Worm (Caenorhabditis elegans) whole organism, L1 larva: ENCODE data around the gene ehbp-1.

ENCODE experiments used
- alr-1 ChIP-seq: fragments of 200-800 bp; sonication (Bioruptor generic); optimal IDR thresholded peaks from 2 replicates; lab custom pipeline; 2018; ENCODE audit warnings: borderline replicate concordance, mild to moderate bottlenecking, missing genetic modification characterization, missing compliant biosample characterization
- ceh-88 ChIP-seq: fragments of 200-800 bp; sonication (Bioruptor generic); IDR thresholded peaks from 2 replicates; pipeline ENCODE4 v1.3.6; 2022; ENCODE audit warnings: missing genetic modification characterization, missing compliant biosample characterization
- fos-1 ChIP-seq: fragments of 150-350 bp; optimal IDR thresholded peaks from 2 replicates; lab custom pipeline; 2014; ENCODE audit warnings: missing biosample characterization, missing genetic modification characterization
- hpl-2 ChIP-seq: fragments of 150-350 bp; optimal IDR thresholded peaks from 2 replicates; lab custom pipeline; 2014; ENCODE audit warnings: missing biosample characterization, missing genetic modification reagents, missing genetic modification characterization
- nhr-11 ChIP-seq: fragments of 150-350 bp; optimal IDR thresholded peaks from 2 replicates; lab custom pipeline; 2014; ENCODE audit warnings: missing biosample characterization, missing genetic modification characterization
- nhr-237 ChIP-seq: fragments of 150-350 bp; optimal IDR thresholded peaks from 2 replicates; lab custom pipeline; 2014; ENCODE audit warnings: missing biosample characterization, missing genetic modification characterization
- nhr-28 ChIP-seq: fragments of 150-350 bp; optimal IDR thresholded peaks from 2 replicates; lab custom pipeline; 2014; ENCODE audit warnings: missing biosample characterization, missing genetic modification characterization
- nhr-77 ChIP-seq: fragments of 150-350 bp; optimal IDR thresholded peaks from 2 replicates; lab custom pipeline; 2014; ENCODE audit warnings: missing biosample characterization, missing genetic modification characterization
- nhr-90 ChIP-seq: sonication (generic microtip); optimal IDR thresholded peaks from 2 replicates; lab custom pipeline; 2016; ENCODE audit warnings: mild to moderate bottlenecking, missing genetic modification characterization, missing compliant biosample characterization; ENCODE audit not compliant: poor library complexity
- pag-3 ChIP-seq: sonication (generic microtip); optimal IDR thresholded peaks from 2 replicates; lab custom pipeline; 2017; ENCODE audit warnings: missing genetic modification characterization, mild to moderate bottlenecking, missing compliant biosample characterization, antibody characterized with exemption, borderline replicate concordance; ENCODE audit not compliant: insufficient read depth
- ztf-4 ChIP-seq: fragments of 150-350 bp; optimal IDR thresholded peaks from 2 replicates; lab custom pipeline; 2014; ENCODE audit warnings: missing biosample characterization, missing genetic modification characterization

- TF ChIP-seq nhr-90 (tag; lab: Kevin White, UChicago) (no peak), nhr-28 (tag; lab: Kevin White, UChicago) (no peak), nhr-11 (tag; lab: Kevin White, UChicago) (no peak), ceh-88 (no peak), fos-1 (no peak), nhr-77 (no peak), pag-3 (no peak), nhr-237 (tag; lab: Kevin White, UChicago) (no peak), ztf-4 (tag; lab: Kevin White, UChicago) (no peak), alr-1 (no peak), hpl-2 (GFP tag; lab: Kevin White, UChicago) (no peak)
Measured at ce11 chrV:9507742-9508141, 42.7 kb upstream of the ehbp-1 start, which contains the start of gene acs-14.
